Fruit fly (Drosophila melanogaster) whole organism, embryonic: ENCODE results near the gene CG12115.

Source experiments
- Atf3 ChIP-seq: fragments of 200-800 bp; sonication (Bioruptor generic); optimal IDR thresholded peaks from 3 replicates; lab custom pipeline; 2016; ENCODE audit warnings: missing biosample characterization, missing genetic modification characterization
- Bgb ChIP-seq: fragments of 200-800 bp; sonication (Bioruptor generic); IDR thresholded peaks from 2 replicates; pipeline ENCODE4 v1.3.6; 2022; ENCODE audit warnings: missing biosample characterization, missing genetic modification characterization; ENCODE audit not compliant: partially characterized antibody
- Blimp-1 ChIP-seq: fragments of 200-800 bp; sonication (Bioruptor generic); optimal IDR thresholded peaks from 3 replicates; lab custom pipeline; 2018; ENCODE audit warnings: missing biosample characterization, missing genetic modification characterization, mild to moderate bottlenecking, moderate library complexity, missing genetic modification reagents
- CG10543 ChIP-seq: fragments of 200-800 bp; sonication (Bioruptor generic); optimal IDR thresholded peaks from 3 replicates; lab custom pipeline; 2017; ENCODE audit warnings: missing biosample characterization, mild to moderate bottlenecking, missing genetic modification characterization, moderate library complexity
- CG11398 ChIP-seq: fragments of 200-800 bp; sonication (Bioruptor generic); optimal IDR thresholded peaks from 2 replicates; lab custom pipeline; 2016; ENCODE audit warnings: missing biosample characterization, missing genetic modification characterization
- CG12299 ChIP-seq: fragments of 200-800 bp; sonication (Bioruptor generic); optimal IDR thresholded peaks from 2 replicates; lab custom pipeline; 2018; ENCODE audit warnings: missing biosample characterization, mild to moderate bottlenecking, missing genetic modification characterization
- CG14441 ChIP-seq: fragments of 200-800 bp; sonication (Bioruptor generic); IDR thresholded peaks from 2 replicates; pipeline ENCODE4 v1.3.6; 2022; ENCODE audit warnings: missing biosample characterization, missing genetic modification characterization
- CG1529 ChIP-seq: fragments of 200-800 bp; sonication (Bioruptor generic); optimal IDR thresholded peaks from 3 replicates; lab custom pipeline; 2018; ENCODE audit warnings: missing biosample characterization, missing genetic modification characterization
- CG1647 ChIP-seq: fragments of 200-800 bp; sonication (Bioruptor generic); optimal IDR thresholded peaks from 3 replicates; lab custom pipeline; 2016; ENCODE audit warnings: missing biosample characterization, missing genetic modification characterization
- CG17568 ChIP-seq: fragments of 200-800 bp; sonication (Bioruptor generic); optimal IDR thresholded peaks from 2 replicates; lab custom pipeline; 2018; ENCODE audit warnings: missing biosample characterization, mild to moderate bottlenecking, missing genetic modification characterization, moderate library complexity
- CG18476 ChIP-seq: fragments of 200-800 bp; sonication (Bioruptor generic); optimal IDR thresholded peaks from 2 replicates; lab custom pipeline; 2016; ENCODE audit warnings: missing biosample characterization, mild to moderate bottlenecking, missing genetic modification characterization
- CG18764 ChIP-seq: fragments of 200-800 bp; sonication (Bioruptor generic); optimal IDR thresholded peaks from 3 replicates; lab custom pipeline; 2016; ENCODE audit warnings: missing biosample characterization, missing genetic modification characterization
- CG2202 ChIP-seq: fragments of 200-800 bp; sonication (Bioruptor generic); optimal IDR thresholded peaks from 2 replicates; lab custom pipeline; 2018; ENCODE audit warnings: missing biosample characterization, mild to moderate bottlenecking, missing genetic modification characterization
- CG33213 ChIP-seq: fragments of 200-800 bp; sonication (Bioruptor generic); optimal IDR thresholded peaks from 3 replicates; lab custom pipeline; 2016; ENCODE audit warnings: missing biosample characterization, missing genetic modification characterization
- CG6689 ChIP-seq: fragments of 200-800 bp; sonication (Bioruptor generic); IDR thresholded peaks from 2 replicates; pipeline ENCODE4 v1.3.6; 2022; ENCODE audit warnings: missing biosample characterization, missing genetic modification characterization
- CG7556 ChIP-seq: fragments of 200-800 bp; sonication (Bioruptor generic); optimal IDR thresholded peaks from 2 replicates; lab custom pipeline; 2017; ENCODE audit warnings: missing biosample characterization, mild to moderate bottlenecking, missing genetic modification characterization
- CG8388 ChIP-seq: fragments of 200-800 bp; sonication (Bioruptor generic); optimal IDR thresholded peaks from 2 replicates; lab custom pipeline; 2019; ENCODE audit warnings: missing biosample characterization, mild to moderate bottlenecking, missing genetic modification characterization, moderate library complexity
- CG9215 ChIP-seq: fragments of 200-800 bp; sonication (Bioruptor generic); IDR thresholded peaks from 2 replicates; pipeline ENCODE4 v1.3.6; 2022; ENCODE audit warnings: missing biosample characterization, missing genetic modification characterization
- Dip3 ChIP-seq: fragments of 200-800 bp; sonication (Bioruptor generic); optimal IDR thresholded peaks from 3 replicates; lab custom pipeline; 2016; ENCODE audit warnings: missing biosample characterization, missing genetic modification characterization
- Dll ChIP-seq: fragments of 200-800 bp; sonication (Bioruptor generic); IDR thresholded peaks from 4 replicates; pipeline ENCODE4 v1.3.6; 2022; ENCODE audit warnings: missing biosample characterization, missing genetic modification characterization; ENCODE audit not compliant: partially characterized antibody
- Hsf ChIP-seq: fragments of 200-800 bp; sonication (Bioruptor generic); optimal IDR thresholded peaks from 3 replicates; lab custom pipeline; 2016; ENCODE audit warnings: missing biosample characterization, missing genetic modification characterization
- Mrtf ChIP-seq: fragments of 200-800 bp; sonication (Bioruptor generic); IDR thresholded peaks from 3 replicates; pipeline ENCODE4 v1.3.6; 2022; ENCODE audit warnings: missing biosample characterization, missing genetic modification characterization
- NC2α ChIP-seq: fragments of 200-800 bp; sonication (Bioruptor generic); optimal IDR thresholded peaks from 2 replicates; lab custom pipeline; 2016; ENCODE audit warnings: missing biosample characterization, missing genetic modification characterization
- NC2β ChIP-seq: fragments of 200-800 bp; sonication (Bioruptor generic); optimal IDR thresholded peaks from 2 replicates; lab custom pipeline; 2016; ENCODE audit warnings: missing biosample characterization, missing genetic modification characterization
- Pdp1 ChIP-seq, 2 experiments: fragments of 200-800 bp; sonication (Bioruptor generic); optimal IDR thresholded peaks; 3 replicates each; lab custom pipeline; 2016; ENCODE audit warnings: missing biosample characterization in 2 of 2, missing genetic modification characterization in 2 of 2, mild to moderate bottlenecking in 1 of 2, moderate library complexity in 1 of 2
- Scr ChIP-seq: fragments of 200-800 bp; sonication (Bioruptor generic); IDR thresholded peaks from 2 replicates; pipeline ENCODE4 v1.3.6; 2022; ENCODE audit warnings: missing biosample characterization, missing genetic modification characterization; ENCODE audit not compliant: partially characterized antibody
- Tbp ChIP-seq: fragments of >200 bp; optimal IDR thresholded peaks from 2 replicates; lab custom pipeline; 2018; ENCODE audit warnings: missing biosample characterization, missing genetic modification characterization
- Xrp1 ChIP-seq: fragments of 200-800 bp; sonication (Bioruptor generic); IDR thresholded peaks from 2 replicates; pipeline ENCODE4 v1.3.6; 2022; ENCODE audit warnings: missing biosample characterization, missing genetic modification characterization
- amos ChIP-seq: fragments of 200-800 bp; sonication (Bioruptor generic); IDR thresholded peaks from 2 replicates; pipeline ENCODE4 v1.3.6; 2022; ENCODE audit warnings: missing biosample characterization, missing genetic modification characterization; ENCODE audit not compliant: partially characterized antibody
- bigmax ChIP-seq: fragments of 200-800 bp; sonication (Bioruptor generic); optimal IDR thresholded peaks from 2 replicates; lab custom pipeline; 2018; ENCODE audit warnings: missing biosample characterization, mild to moderate bottlenecking, missing genetic modification characterization
- btn ChIP-seq: fragments of 200-800 bp; sonication (Bioruptor generic); optimal IDR thresholded peaks from 2 replicates; lab custom pipeline; 2016; ENCODE audit warnings: missing biosample characterization, missing genetic modification characterization
- chn ChIP-seq: fragments of 200-800 bp; sonication (Bioruptor generic); optimal IDR thresholded peaks from 2 replicates; lab custom pipeline; 2016; ENCODE audit warnings: missing biosample characterization, missing genetic modification characterization
- crol ChIP-seq: fragments of 200-800 bp; sonication (Bioruptor generic); IDR thresholded peaks from 2 replicates; pipeline ENCODE4 v1.3.6; 2022; ENCODE audit warnings: missing biosample characterization, missing genetic modification characterization
- cwo ChIP-seq: fragments of 200-800 bp; sonication (Bioruptor generic); optimal IDR thresholded peaks from 3 replicates; lab custom pipeline; 2017; ENCODE audit warnings: missing biosample characterization, missing genetic modification characterization, mild to moderate bottlenecking, moderate library complexity, missing genetic modification reagents
- dati ChIP-seq: fragments of 200-800 bp; sonication (Bioruptor generic); IDR thresholded peaks from 2 replicates; pipeline ENCODE4 v1.3.6; 2022; ENCODE audit warnings: missing biosample characterization, missing genetic modification characterization
- dimm ChIP-seq: fragments of 200-800 bp; sonication (Bioruptor generic); IDR thresholded peaks from 2 replicates; pipeline ENCODE4 v1.3.6; 2022; ENCODE audit warnings: missing biosample characterization, missing genetic modification characterization
- dmrt99B ChIP-seq: fragments of 200-800 bp; sonication (Bioruptor generic); optimal IDR thresholded peaks from 2 replicates; lab custom pipeline; 2018; ENCODE audit warnings: missing biosample characterization, mild to moderate bottlenecking, missing genetic modification characterization, moderate library complexity
- en ChIP-seq: fragments of 200-800 bp; sonication (Bioruptor generic); optimal IDR thresholded peaks from 2 replicates; lab custom pipeline; 2016; ENCODE audit warnings: missing biosample characterization, missing genetic modification characterization
- ewg ChIP-seq: fragments of 200-800 bp; sonication (Bioruptor generic); optimal IDR thresholded peaks from 3 replicates; lab custom pipeline; 2017; ENCODE audit warnings: mild to moderate bottlenecking, missing biosample characterization, missing genetic modification reagents, missing genetic modification characterization
- fru ChIP-seq: fragments of >200 bp; optimal IDR thresholded peaks from 2 replicates; lab custom pipeline; 2017
- hbn ChIP-seq: fragments of 200-800 bp; sonication (Bioruptor generic); IDR thresholded peaks from 2 replicates; pipeline ENCODE4 v1.3.6; 2022; ENCODE audit warnings: missing biosample characterization, missing genetic modification characterization; ENCODE audit not compliant: partially characterized antibody
- onecut ChIP-seq: fragments of 200-800 bp; sonication (Bioruptor generic); IDR thresholded peaks from 2 replicates; pipeline ENCODE4 v1.3.6; 2022; ENCODE audit warnings: missing biosample characterization, missing genetic modification characterization
- p53 ChIP-seq: fragments of 200-800 bp; sonication (Bioruptor generic); optimal IDR thresholded peaks from 2 replicates; lab custom pipeline; 2016; ENCODE audit warnings: missing biosample characterization, missing genetic modification characterization
- pb ChIP-seq: fragments of 200-800 bp; sonication (Bioruptor generic); optimal IDR thresholded peaks from 3 replicates; lab custom pipeline; 2016; ENCODE audit warnings: missing biosample characterization, missing genetic modification characterization
- peb ChIP-seq: fragments of 200-800 bp; sonication (Bioruptor generic); IDR thresholded peaks from 2 replicates; pipeline ENCODE4 v1.3.6; 2022; ENCODE audit warnings: missing biosample characterization, missing genetic modification characterization
- pho ChIP-seq: fragments of 200-800 bp; sonication (Bioruptor generic); optimal IDR thresholded peaks from 2 replicates; lab custom pipeline; 2016; ENCODE audit warnings: missing biosample characterization, missing genetic modification characterization
- rib ChIP-seq: fragments of 200-800 bp; sonication (Bioruptor generic); IDR thresholded peaks from 2 replicates; pipeline ENCODE4 v1.3.6; 2022; ENCODE audit warnings: missing biosample characterization, missing genetic modification characterization
- row ChIP-seq: fragments of 200-800 bp; sonication (Bioruptor generic); IDR thresholded peaks from 3 replicates; pipeline ENCODE4 v1.3.6; 2022; ENCODE audit warnings: missing biosample characterization, missing genetic modification characterization
- sens ChIP-seq: fragments of 200-800 bp; sonication (Bioruptor generic); peaks from one replicate; lab custom pipeline; 2016; ENCODE audit warnings: missing biosample characterization, missing genetic modification characterization
- sug ChIP-seq: fragments of 200-800 bp; optimal IDR thresholded peaks from 2 replicates; lab custom pipeline; 2019; ENCODE audit warnings: missing biosample characterization, mild to moderate bottlenecking, missing genetic modification characterization, moderate library complexity
- unc-4 ChIP-seq: fragments of 200-800 bp; sonication (Bioruptor generic); IDR thresholded peaks from 2 replicates; pipeline ENCODE4 v1.3.6; 2022; ENCODE audit warnings: missing biosample characterization, missing genetic modification characterization; ENCODE audit not compliant: partially characterized antibody
- vvl ChIP-seq: fragments of 200-800 bp; sonication (Bioruptor generic); IDR thresholded peaks from 2 replicates; pipeline ENCODE4 v1.3.6; 2022; ENCODE audit warnings: missing biosample characterization, missing genetic modification characterization

Gene CG12115

DNA sequence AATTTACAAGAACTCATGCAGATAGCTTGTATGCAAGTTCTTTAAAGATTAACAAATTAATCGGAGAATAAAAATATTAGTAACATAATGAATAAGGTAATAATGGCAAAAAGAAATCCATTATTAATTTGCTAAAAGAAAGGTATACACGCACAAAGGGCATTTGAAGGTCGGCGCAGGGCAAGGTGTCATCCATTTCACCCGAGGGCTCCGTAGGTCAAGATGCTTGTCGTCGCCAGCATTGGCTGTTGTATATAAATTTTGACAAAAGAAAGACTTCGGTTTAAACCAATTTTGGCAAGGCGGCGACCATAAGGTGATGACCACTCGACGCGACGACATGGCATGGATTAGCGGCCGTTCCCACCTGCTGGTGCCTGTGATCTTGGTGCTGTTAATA is 34.7 kb upstream of the CG12115 start, which contains the start of gene CG15370:
TSS of gene CG15370 (plus strand) at position 301 of the 400 bp plus-strand sequence.
- TF ChIP-seq CG18764: no peak
- no peak for TF ChIP-seq p53 (GFP tag; lab: Kevin White, UChicago)
- TF ChIP-seq Mrtf (GFP tag; lab: Robert Waterston, UW): no peak
- no peak for TF ChIP-seq CG17568 (GFP tag; lab: Kevin White, UChicago)
- no peak for TF ChIP-seq CG11398 (GFP tag; lab: Kevin White, UChicago)
- TF ChIP-seq bigmax (GFP tag; lab: Kevin White, UChicago): no peak
- TF ChIP-seq sug (tag; lab: Kevin White, UChicago): no peak
- TF ChIP-seq dati (GFP tag; lab: Robert Waterston, UW): no peak
- TF ChIP-seq Xrp1: no peak
- TF ChIP-seq Hsf (GFP tag; lab: Kevin White, UChicago): no peak
- no peak for TF ChIP-seq rib
- TF ChIP-seq CG6689 (GFP tag; lab: Robert Waterston, UW): no peak
- TF ChIP-seq Atf3 (GFP tag; lab: Kevin White, UChicago): no peak
- no peak for TF ChIP-seq CG18476 (GFP tag; lab: Kevin White, UChicago)
- no peak for TF ChIP-seq cwo
- TF ChIP-seq ewg (GFP tag; lab: Kevin White, UChicago): no peak

DNA sequence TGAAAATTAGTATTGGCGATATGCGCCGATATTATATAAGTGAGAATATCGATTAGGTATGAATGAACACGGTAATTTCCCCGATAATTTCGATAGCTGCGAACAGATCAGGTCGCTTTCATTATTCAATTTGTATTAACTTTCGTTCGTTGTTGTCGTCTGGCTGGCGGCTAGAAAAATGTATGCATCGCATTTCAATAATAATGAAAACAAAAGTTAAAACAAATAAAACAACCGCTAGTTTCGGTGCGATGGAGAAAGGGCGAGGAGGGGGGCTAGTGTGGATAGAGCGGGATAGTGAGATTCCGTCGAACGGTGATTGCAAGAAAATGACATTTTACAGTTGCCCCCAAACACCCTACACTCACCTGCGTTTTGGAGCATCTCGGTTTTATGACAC is 34.0 kb upstream of the CG12115 start:
- no peak for TF ChIP-seq row (GFP tag; lab: Robert Waterston, UW)
- no peak for TF ChIP-seq NC2α (GFP tag; lab: Kevin White, UChicago)
- TF ChIP-seq pho (GFP tag; lab: Kevin White, UChicago): no peak
- no peak for TF ChIP-seq onecut
- peak in 1 of 2 experiments; percentile 41 for TF ChIP-seq Pdp1 (GFP tag; optimal IDR thresholded peaks at IDR 0.05; lab: Kevin White, UChicago)
- TF ChIP-seq pb: no peak
- TF ChIP-seq amos (GFP tag; lab: Robert Waterston, UW): no peak
- TF ChIP-seq btn (GFP tag; lab: Kevin White, UChicago): no peak
- TF ChIP-seq dimm: no peak
- no peak for TF ChIP-seq p53 (GFP tag; lab: Kevin White, UChicago)
- no peak for TF ChIP-seq CG8388 (GFP tag; lab: Kevin White, UChicago)
- TF ChIP-seq CG14441: no peak
- no peak; the same call in 1 of the 2 replicates for TF ChIP-seq vvl
- TF ChIP-seq chn (GFP tag; lab: Kevin White, UChicago): no peak
- no peak for TF ChIP-seq hbn (GFP tag; lab: Robert Waterston, UW)
- TF ChIP-seq CG18764: no peak
- TF ChIP-seq NC2β (GFP tag; lab: Kevin White, UChicago): no peak
- TF ChIP-seq unc-4 (GFP tag; lab: Robert Waterston, UW): no peak
- TF ChIP-seq crol (GFP tag; lab: Robert Waterston, UW): peak; percentile 17; the same call in 1 of the 2 replicates
- no peak for TF ChIP-seq dmrt99B (tag; lab: Kevin White, UChicago)
- TF ChIP-seq Blimp-1: peak; percentile 90
- no peak for TF ChIP-seq rib
- no peak for TF ChIP-seq Scr (GFP tag; lab: Robert Waterston, UW)
- no peak for TF ChIP-seq CG1647 (GFP tag; lab: Kevin White, UChicago)

dm6 chrX:9223182-9223581 is 32.8 kb upstream of the CG12115 start, which contains the start of gene t:
Gene t (minus strand): TSS chrX:9223257.
- TF ChIP-seq CG10543 (no peak), CG9215 (GFP tag; lab: Robert Waterston, UW) (no peak), CG33213 (GFP tag; lab: Kevin White, UChicago) (no peak), dati (GFP tag; lab: Robert Waterston, UW) (no peak), CG7556 (GFP tag; lab: Kevin White, UChicago) (peak; percentile 11), Dll (GFP tag; lab: Robert Waterston, UW) (no peak), Bgb (GFP tag; lab: Robert Waterston, UW) (no peak), Tbp (no peak), peb (no peak), Dip3 (GFP tag; lab: Kevin White, UChicago) (no peak), en (no peak), fru (lab: Kevin White, UChicago) (no peak), CG2202 (tag; lab: Kevin White, UChicago) (no peak), sens (GFP tag; lab: Kevin White, UChicago) (no peak), CG1529 (no peak), CG12299 (tag; lab: Kevin White, UChicago) (no peak)
